Worm (Caenorhabditis elegans): ENCODE results near the gene C46E10.1.

ce11 chrII:3680366-3680765 is 43.7 kb upstream of the C46E10.1 start:
- TF ChIP-seq elt-3 (tag; optimal IDR thresholded peaks at IDR 0.05), result no peak
- TF ChIP-seq unc-39 (tag; optimal IDR thresholded peaks at IDR 0.05), result no peak
- no peak for TF ChIP-seq nhr-25 (tag; optimal IDR thresholded peaks at IDR 0.05)
- TF ChIP-seq mdl-1 (tag; optimal IDR thresholded peaks at IDR 0.05), result no peak
- no peak for TF ChIP-seq nhr-6 (tag; optimal IDR thresholded peaks at IDR 0.05)
- no peak for TF ChIP-seq elt-1 (tag; optimal IDR thresholded peaks at IDR 0.05)
- no peak for TF ChIP-seq snpc-4 (tag; optimal IDR thresholded peaks at IDR 0.05)
- TF ChIP-seq skn-1 (tag; optimal IDR thresholded peaks at IDR 0.05), result no peak
- no peak for TF ChIP-seq ama-1 (optimal IDR thresholded peaks at IDR 0.05)
- no peak for TF ChIP-seq nhr-237 (tag; optimal IDR thresholded peaks at IDR 0.05)

Measured in whole organism, L2 larva.